Fruit fly (Drosophila melanogaster) whole organism, wandering third instar larva: ENCODE measurements around the gene CG9040.

Experiments
- CG32264 ChIP-seq: fragments of 200-800 bp; sonication (Bioruptor generic); optimal IDR thresholded peaks from 2 replicates; lab custom pipeline; 2016; ENCODE audit warnings: missing biosample characterization, missing genetic modification characterization
- CrebA ChIP-seq: fragments of 200-800 bp; sonication (Bioruptor generic); optimal IDR thresholded peaks from 2 replicates; lab custom pipeline; 2016; ENCODE audit warnings: missing biosample characterization, mild to moderate bottlenecking, missing genetic modification characterization, borderline replicate concordance
- Dfd ChIP-seq: fragments of >200 bp; optimal IDR thresholded peaks from 2 replicates; lab custom pipeline; 2017; ENCODE audit warnings: missing biosample characterization, missing genetic modification characterization
- Dif ChIP-seq: fragments of 200-275, 200-300 bp; sonication (Bioruptor generic); optimal IDR thresholded peaks from 2 replicates; lab custom pipeline; 2018; ENCODE audit warnings: missing biosample characterization, missing genetic modification characterization; ENCODE audit not compliant: partially characterized antibody
- GATAd ChIP-seq: sonication (Bioruptor generic); optimal IDR thresholded peaks from 2 replicates; lab custom pipeline; 2016; ENCODE audit warnings: missing biosample characterization, missing genetic modification characterization
- HLH106 ChIP-seq: fragments of 200-800 bp; optimal IDR thresholded peaks from 3 replicates; lab custom pipeline; 2019; ENCODE audit warnings: missing biosample characterization, mild to moderate bottlenecking, missing genetic modification characterization, moderate library complexity
- Hnf4 ChIP-seq: fragments of 200-800 bp; sonication (Bioruptor generic); optimal IDR thresholded peaks from 2 replicates; lab custom pipeline; 2016; ENCODE audit warnings: missing biosample characterization, mild to moderate bottlenecking, missing genetic modification characterization
- Hr83 ChIP-seq: fragments of 200-300 bp; sonication (Bioruptor generic); optimal IDR thresholded peaks from 2 replicates; lab custom pipeline; 2016; ENCODE audit warnings: missing biosample characterization, mild to moderate bottlenecking, missing genetic modification characterization, moderate library complexity; ENCODE audit not compliant: poor library complexity, severe bottlenecking
- Jra ChIP-seq: sonication (Bioruptor generic); optimal IDR thresholded peaks from 2 replicates; lab custom pipeline; 2016; ENCODE audit warnings: missing biosample characterization, missing genetic modification characterization
- Myc ChIP-seq: fragments of >200 bp; optimal IDR thresholded peaks from 2 replicates; lab custom pipeline; 2017
- N ChIP-seq: fragments of >200 bp; optimal IDR thresholded peaks from 2 replicates; lab custom pipeline; 2018; ENCODE audit warnings: missing biosample characterization, missing external identifiers, missing genetic modification characterization
- OdsH ChIP-seq: fragments of 200-800 bp; sonication (Bioruptor generic); optimal IDR thresholded peaks from 2 replicates; lab custom pipeline; 2016; ENCODE audit warnings: missing biosample characterization, mild to moderate bottlenecking, missing genetic modification characterization
- Sp1 ChIP-seq: fragments of 200-800 bp; sonication (Bioruptor generic); optimal IDR thresholded peaks from 3 replicates; lab custom pipeline; 2019; ENCODE audit warnings: missing biosample characterization, mild to moderate bottlenecking, missing genetic modification characterization, moderate library complexity
- br ChIP-seq: fragments of 200-800 bp; sonication (Bioruptor generic); optimal IDR thresholded peaks from 2 replicates; lab custom pipeline; 2016; ENCODE audit warnings: missing biosample characterization, missing genetic modification characterization
- brk ChIP-seq: fragments of 200-800 bp; sonication (Bioruptor generic); optimal IDR thresholded peaks from 2 replicates; lab custom pipeline; 2016; ENCODE audit warnings: missing biosample characterization, mild to moderate bottlenecking, missing genetic modification characterization
- dl ChIP-seq, 2 experiments: fragments of 175-275, 200-275 bp in 1 of 2; fragments of 200-275 bp in 1 of 2; sonication (Bioruptor generic); optimal IDR thresholded peaks; lab custom pipeline; 2018; ENCODE audit warnings: mild to moderate bottlenecking in 2 of 2, missing biosample characterization in 2 of 2, missing genetic modification characterization in 2 of 2, moderate library complexity in 2 of 2; ENCODE audit not compliant: partially characterized antibody in 2 of 2, insufficient read depth in 1 of 2
- dmrt93B ChIP-seq: fragments of 200-800 bp; sonication (Bioruptor generic); optimal IDR thresholded peaks from 2 replicates; lab custom pipeline; 2018; ENCODE audit warnings: missing biosample characterization, mild to moderate bottlenecking, missing genetic modification characterization
- ey ChIP-seq: fragments of 200-800 bp; sonication (Bioruptor generic); optimal IDR thresholded peaks from 2 replicates; lab custom pipeline; 2016; ENCODE audit warnings: missing biosample characterization, missing genetic modification characterization
- foxo ChIP-seq, 2 experiments: fragments of 200-800 bp; sonication (Bioruptor generic); optimal IDR thresholded peaks; 2 replicates in 1 of 2; 3 replicates in 1 of 2; lab custom pipeline; 2016 to 2017; ENCODE audit warnings: missing biosample characterization in 2 of 2, missing genetic modification characterization in 2 of 2
- fru ChIP-seq: fragments of 200-800 bp; sonication (Bioruptor generic); optimal IDR thresholded peaks from 3 replicates; lab custom pipeline; 2016; ENCODE audit warnings: missing biosample characterization, mild to moderate bottlenecking, missing genetic modification characterization
- h ChIP-seq: fragments of 200-800 bp; sonication (Bioruptor generic); optimal IDR thresholded peaks from 3 replicates; lab custom pipeline; 2016; ENCODE audit warnings: missing biosample characterization, mild to moderate bottlenecking, missing genetic modification characterization
- pan ChIP-seq: fragments of >200 bp; optimal IDR thresholded peaks from 2 replicates; lab custom pipeline; 2017
- psq ChIP-seq: fragments of 200-800 bp; sonication (Bioruptor generic); optimal IDR thresholded peaks from 3 replicates; lab custom pipeline; 2017; ENCODE audit warnings: missing biosample characterization, mild to moderate bottlenecking, missing genetic modification characterization, moderate library complexity
- rgr ChIP-seq: fragments of 200-800 bp; sonication (Bioruptor generic); optimal IDR thresholded peaks from 3 replicates; lab custom pipeline; 2016; ENCODE audit warnings: missing biosample characterization, mild to moderate bottlenecking, missing genetic modification characterization
- sv ChIP-seq: fragments of 200-800 bp; sonication (Bioruptor generic); optimal IDR thresholded peaks from 3 replicates; lab custom pipeline; 2016; ENCODE audit warnings: missing biosample characterization, missing genetic modification characterization
- usp ChIP-seq: fragments of >200 bp; optimal IDR thresholded peaks from 2 replicates; lab custom pipeline; 2017; ENCODE audit warnings: missing biosample characterization, missing genetic modification characterization
- woc ChIP-seq: sonication (Bioruptor generic); optimal IDR thresholded peaks from 2 replicates; lab custom pipeline; 2016; ENCODE audit warnings: missing biosample characterization, mild to moderate bottlenecking, missing genetic modification characterization

The CG9040 gene

dm6 chr3L:13993233-13993741 is 5.6 kb downstream of the CG9040 start, which contains the start of gene CG17364:
Gene CG17364, minus strand, starts transcription at chr3L:13993400.
- TF ChIP-seq N (GFP tag; lab: Kevin White, UChicago), result no peak
- no peak for TF ChIP-seq foxo (GFP tag; optimal IDR thresholded peaks at IDR 0.05; lab: Kevin White, UChicago)
- TF ChIP-seq GATAd (GFP tag; lab: Kevin White, UChicago), result no peak
- TF ChIP-seq brk (GFP tag; lab: Kevin White, UChicago), result no peak
- no peak for TF ChIP-seq pan (lab: Kevin White, UChicago)
- no peak for TF ChIP-seq Hr83 (GFP tag; lab: Kevin White, UChicago)
- no peak for TF ChIP-seq Jra (GFP tag; lab: Kevin White, UChicago)
- no peak for TF ChIP-seq Dfd
- no peak for TF ChIP-seq CrebA
- TF ChIP-seq sv, result no peak

- TF ChIP-seq brk (GFP tag; lab: Kevin White, UChicago) (no peak), dmrt93B (GFP tag; lab: Kevin White, UChicago) (no peak), woc (peak; percentile 27), psq (GFP tag; lab: Kevin White, UChicago) (peak; percentile 61), foxo (GFP tag; optimal IDR thresholded peaks at IDR 0.05; lab: Kevin White, UChicago) (peak in 1 of 2 experiments; percentile 73), dl (GFP tag; optimal IDR thresholded peaks at IDR 0.05; lab: Kevin White, UChicago; ENCODE audit: insufficient read depth in 1 of 2, partially characterized antibody in 2 of 2) (no peak), fru (GFP tag; lab: Kevin White, UChicago) (peak; percentile 68), h (GFP tag; lab: Kevin White, UChicago) (peak; percentile 64), br (peak; percentile 14), CrebA (no peak), HLH106 (peak; percentile 68), Sp1 (peak; percentile 53), ey (GFP tag; lab: Kevin White, UChicago) (peak; percentile 68), rgr (peak; percentile 66), Dfd (no peak), Hnf4 (GFP tag; lab: Kevin White, UChicago) (peak; percentile 32), OdsH (GFP tag; lab: Kevin White, UChicago) (peak; percentile 70), CG32264 (GFP tag; lab: Kevin White, UChicago) (peak; percentile 14)
- TF ChIP-seq, all 38 proteins: peak for 13
These were observed 6.4 kb downstream of the CG9040 start, which contains the start of gene CtsK1 for dm6 chr3L:13993742-13994719. Gene CtsK1, plus strand, starts transcription at chr3L:13994231.

- no peak for TF ChIP-seq CrebA
- no peak for TF ChIP-seq brk (GFP tag; lab: Kevin White, UChicago)
- TF ChIP-seq woc, result no peak
- TF ChIP-seq Dif (GFP tag; lab: Kevin White, UChicago), result no peak
- no peak for TF ChIP-seq usp (GFP tag; lab: Kevin White, UChicago)
- no peak for TF ChIP-seq psq (GFP tag; lab: Kevin White, UChicago)
- TF ChIP-seq dl (GFP tag; optimal IDR thresholded peaks at IDR 0.05; lab: Kevin White, UChicago; ENCODE audit: insufficient read depth in 1 of 2, partially characterized antibody in 2 of 2), result no peak
- no peak for TF ChIP-seq Jra (GFP tag; lab: Kevin White, UChicago)
- TF ChIP-seq, all 38 proteins: peak for 0
These were observed 8.8 kb downstream of the CG9040 start for dm6 chr3L:13996437-13996836.

- peak; percentile 23 for TF ChIP-seq HLH106
- TF ChIP-seq Myc (lab: Kevin White, UChicago), result no peak
- TF ChIP-seq usp (GFP tag; lab: Kevin White, UChicago), result no peak
These were observed 9.3 kb downstream of the CG9040 start, which contains the start of gene CG17361 for dm6 chr3L:13996992-13997391. Gene CG17361, plus strand, starts transcription at chr3L:13997191.

- TF ChIP-seq OdsH (GFP tag; lab: Kevin White, UChicago), result no peak
- no peak for TF ChIP-seq Sp1
These were observed 11.5 kb downstream of the CG9040 start, which contains the start of gene CG17359 for dm6 chr3L:13999204-13999603. Gene CG17359, minus strand, starts transcription at chr3L:13999251.
